Fruit fly (Drosophila melanogaster) whole organism, embryonic: ENCODE data around the gene Tep4.
A peak's percentile ranks its signal among the peaks of the same experiment; 100 is the strongest.

Source experiments
- Aef1 ChIP-seq: fragments of 200-800 bp; sonication (Bioruptor generic); IDR thresholded peaks from 3 replicates; pipeline ENCODE4 v1.3.6; 2022; ENCODE audit warnings: missing biosample characterization, missing genetic modification characterization
- CG10959 ChIP-seq: fragments of 200-800 bp; sonication (Bioruptor generic); IDR thresholded peaks from 2 replicates; pipeline ENCODE4 v1.3.6; 2022; ENCODE audit warnings: missing biosample characterization, missing genetic modification characterization
- CG11093 ChIP-seq: fragments of 200-800 bp; sonication (Bioruptor generic); IDR thresholded peaks from 3 replicates; pipeline ENCODE4 v1.3.6; 2022; ENCODE audit warnings: missing biosample characterization, missing genetic modification characterization
- CG11504 ChIP-seq: fragments of 200-800 bp; sonication (Bioruptor generic); optimal IDR thresholded peaks from 3 replicates; lab custom pipeline; 2019; ENCODE audit warnings: missing biosample characterization, mild to moderate bottlenecking, missing genetic modification characterization, moderate library complexity
- CG12219 ChIP-seq: fragments of 200-800 bp; sonication (Bioruptor generic); optimal IDR thresholded peaks from 3 replicates; lab custom pipeline; 2018; ENCODE audit warnings: missing biosample characterization, mild to moderate bottlenecking, missing genetic modification characterization
- CG14860 ChIP-seq: fragments of 200-800 bp; sonication (Bioruptor generic); IDR thresholded peaks from 3 replicates; pipeline ENCODE4 v1.3.6; 2022; ENCODE audit warnings: missing biosample characterization, missing genetic modification characterization; ENCODE audit not compliant: partially characterized antibody
- CG17829 ChIP-seq: fragments of 200-800 bp; optimal IDR thresholded peaks from 2 replicates; lab custom pipeline; 2019; ENCODE audit warnings: missing biosample characterization, mild to moderate bottlenecking, missing genetic modification characterization, moderate library complexity
- CG2116 ChIP-seq: fragments of 200-800 bp; sonication (Bioruptor generic); optimal IDR thresholded peaks from 3 replicates; lab custom pipeline; 2018; ENCODE audit warnings: missing biosample characterization, mild to moderate bottlenecking, missing genetic modification characterization
- CG3407 ChIP-seq: fragments of 200-800 bp; sonication (Bioruptor generic); optimal IDR thresholded peaks from 2 replicates; lab custom pipeline; 2018; ENCODE audit warnings: missing biosample characterization, mild to moderate bottlenecking, missing genetic modification characterization
- CG4360 ChIP-seq: fragments of 200-800 bp; sonication (Bioruptor generic); IDR thresholded peaks from 2 replicates; pipeline ENCODE4 v1.3.6; 2022; ENCODE audit warnings: missing biosample characterization, missing genetic modification characterization
- CG6791 ChIP-seq: fragments of 200-800 bp; sonication (Bioruptor generic); IDR thresholded peaks from 3 replicates; pipeline ENCODE4 v1.3.6; 2022; ENCODE audit warnings: missing biosample characterization, missing genetic modification characterization; ENCODE audit not compliant: partially characterized antibody
- CG6813 ChIP-seq: fragments of 200-800 bp; sonication (Bioruptor generic); optimal IDR thresholded peaks from 2 replicates; lab custom pipeline; 2017; ENCODE audit warnings: missing biosample characterization, missing genetic modification characterization, mild to moderate bottlenecking, moderate library complexity, missing genetic modification reagents
- CG7786 ChIP-seq: fragments of 200-800 bp; sonication (Bioruptor generic); optimal IDR thresholded peaks from 2 replicates; lab custom pipeline; 2016; ENCODE audit warnings: missing biosample characterization, missing genetic modification characterization
- CG7928 ChIP-seq: fragments of 200-800 bp; sonication (Bioruptor generic); optimal IDR thresholded peaks from 2 replicates; lab custom pipeline; 2017; ENCODE audit warnings: missing biosample characterization, mild to moderate bottlenecking, missing genetic modification characterization
- CG8388 ChIP-seq: fragments of 200-800 bp; sonication (Bioruptor generic); optimal IDR thresholded peaks from 2 replicates; lab custom pipeline; 2019; ENCODE audit warnings: missing biosample characterization, mild to moderate bottlenecking, missing genetic modification characterization, moderate library complexity
- CTCF ChIP-seq: fragments of 200-800 bp; sonication (Bioruptor generic); optimal IDR thresholded peaks from 2 replicates; lab custom pipeline; 2017; ENCODE audit warnings: missing biosample characterization, mild to moderate bottlenecking, missing genetic modification characterization, moderate library complexity
- Dip3 ChIP-seq: fragments of 200-800 bp; sonication (Bioruptor generic); optimal IDR thresholded peaks from 3 replicates; lab custom pipeline; 2016; ENCODE audit warnings: missing biosample characterization, missing genetic modification characterization
- E2f1 ChIP-seq: fragments of 200-800 bp; sonication (Bioruptor generic); IDR thresholded peaks from 2 replicates; pipeline ENCODE4 v1.3.6; 2022; ENCODE audit warnings: missing biosample characterization, missing genetic modification characterization
- E2f2 ChIP-seq: fragments of 200-800 bp; sonication (Bioruptor generic); IDR thresholded peaks from 2 replicates; pipeline ENCODE4 v1.3.6; 2022; ENCODE audit warnings: missing biosample characterization, missing genetic modification characterization
- Hmx ChIP-seq: fragments of 200-800 bp; sonication (Bioruptor generic); optimal IDR thresholded peaks from 2 replicates; lab custom pipeline; 2016; ENCODE audit warnings: missing biosample characterization, missing genetic modification characterization
- Hsf ChIP-seq: fragments of 200-800 bp; sonication (Bioruptor generic); optimal IDR thresholded peaks from 3 replicates; lab custom pipeline; 2016; ENCODE audit warnings: missing biosample characterization, missing genetic modification characterization
- NFAT ChIP-seq: fragments of 200-800 bp; sonication (Bioruptor generic); IDR thresholded peaks from 2 replicates; pipeline ENCODE4 v1.3.6; 2022; ENCODE audit warnings: missing biosample characterization, missing genetic modification characterization
- Pdp1 ChIP-seq, 2 experiments: fragments of 200-800 bp; sonication (Bioruptor generic); optimal IDR thresholded peaks; 3 replicates each; lab custom pipeline; 2016; ENCODE audit warnings: missing biosample characterization in 2 of 2, missing genetic modification characterization in 2 of 2, mild to moderate bottlenecking in 1 of 2, moderate library complexity in 1 of 2
- Ptx1 ChIP-seq: fragments of 200-800 bp; sonication (Bioruptor generic); IDR thresholded peaks from 2 replicates; pipeline ENCODE4 v1.3.6; 2022; ENCODE audit warnings: missing biosample characterization, missing genetic modification characterization
- Spps ChIP-seq: fragments of 200-800 bp; sonication (Bioruptor generic); optimal IDR thresholded peaks from 2 replicates; lab custom pipeline; 2018; ENCODE audit warnings: missing biosample characterization, mild to moderate bottlenecking, missing genetic modification characterization
- Sry-β ChIP-seq: fragments of 200-800 bp; sonication (Bioruptor generic); optimal IDR thresholded peaks from 2 replicates; lab custom pipeline; 2018; ENCODE audit warnings: missing biosample characterization, mild to moderate bottlenecking, missing genetic modification characterization, moderate library complexity
- ato ChIP-seq: fragments of 200-800 bp; sonication (Bioruptor generic); IDR thresholded peaks from 2 replicates; pipeline ENCODE4 v1.3.6; 2022; ENCODE audit warnings: missing biosample characterization, missing genetic modification characterization; ENCODE audit not compliant: partially characterized antibody
- bab2 ChIP-seq: fragments of 200-800 bp; sonication (Bioruptor generic); optimal IDR thresholded peaks from 2 replicates; lab custom pipeline; 2016; ENCODE audit warnings: missing biosample characterization, missing genetic modification characterization
- bcd ChIP-seq: fragments of 200-800 bp; sonication (Bioruptor generic); optimal IDR thresholded peaks from 2 replicates; lab custom pipeline; 2017; ENCODE audit warnings: missing biosample characterization, mild to moderate bottlenecking, missing genetic modification characterization
- corto ChIP-seq: fragments of 200-800 bp; sonication (Bioruptor generic); optimal IDR thresholded peaks from 2 replicates; lab custom pipeline; 2016; ENCODE audit warnings: missing biosample characterization, mild to moderate bottlenecking, missing genetic modification characterization, moderate library complexity
- dysf ChIP-seq: fragments of 200-800 bp; sonication (Bioruptor generic); IDR thresholded peaks from 3 replicates; pipeline ENCODE4 v1.3.6; 2022; ENCODE audit warnings: missing biosample characterization, missing genetic modification characterization
- ewg ChIP-seq: fragments of 200-800 bp; sonication (Bioruptor generic); optimal IDR thresholded peaks from 3 replicates; lab custom pipeline; 2017; ENCODE audit warnings: mild to moderate bottlenecking, missing biosample characterization, missing genetic modification reagents, missing genetic modification characterization
- fd3F ChIP-seq: fragments of 200-800 bp; sonication (Bioruptor generic); optimal IDR thresholded peaks from 2 replicates; lab custom pipeline; 2018; ENCODE audit warnings: missing biosample characterization, mild to moderate bottlenecking, missing genetic modification characterization, moderate library complexity
- fd64A ChIP-seq: fragments of 200-800 bp; sonication (Bioruptor generic); optimal IDR thresholded peaks from 3 replicates; lab custom pipeline; 2018; ENCODE audit warnings: missing biosample characterization, mild to moderate bottlenecking, missing genetic modification characterization
- h ChIP-seq: fragments of >200 bp; optimal IDR thresholded peaks from 2 replicates; lab custom pipeline; 2017
- insv ChIP-seq, 2 experiments: fragments of 200-800 bp; sonication (Bioruptor generic); optimal IDR thresholded peaks; 3 replicates each; lab custom pipeline; 2016 to 2018; ENCODE audit warnings: missing biosample characterization in 2 of 2, missing genetic modification characterization in 2 of 2
- ken ChIP-seq: fragments of 200-800 bp; sonication (Bioruptor generic); IDR thresholded peaks from 3 replicates; pipeline ENCODE4 v1.3.6; 2022; ENCODE audit warnings: missing biosample characterization, missing genetic modification characterization
- lmd ChIP-seq: fragments of 200-800 bp; sonication (Bioruptor generic); IDR thresholded peaks from 2 replicates; pipeline ENCODE4 v1.3.6; 2022; ENCODE audit warnings: missing biosample characterization, missing genetic modification characterization
- peb ChIP-seq: fragments of 200-800 bp; sonication (Bioruptor generic); IDR thresholded peaks from 2 replicates; pipeline ENCODE4 v1.3.6; 2022; ENCODE audit warnings: missing biosample characterization, missing genetic modification characterization
- ranshi ChIP-seq: fragments of 200-800 bp; sonication (Bioruptor generic); IDR thresholded peaks from 2 replicates; pipeline ENCODE4 v1.3.6; 2022; ENCODE audit warnings: missing biosample characterization, missing genetic modification characterization
- row ChIP-seq: fragments of 200-800 bp; sonication (Bioruptor generic); IDR thresholded peaks from 3 replicates; pipeline ENCODE4 v1.3.6; 2022; ENCODE audit warnings: missing biosample characterization, missing genetic modification characterization
- shn ChIP-seq: fragments of 200-800 bp; sonication (Bioruptor generic); optimal IDR thresholded peaks from 3 replicates; lab custom pipeline; 2016; ENCODE audit warnings: missing biosample characterization, missing genetic modification characterization
- slp2 ChIP-seq: fragments of 200-800 bp; sonication (Bioruptor generic); optimal IDR thresholded peaks from 2 replicates; lab custom pipeline; 2016; ENCODE audit warnings: missing biosample characterization, missing genetic modification characterization
- sug ChIP-seq: fragments of 200-800 bp; optimal IDR thresholded peaks from 2 replicates; lab custom pipeline; 2019; ENCODE audit warnings: missing biosample characterization, mild to moderate bottlenecking, missing genetic modification characterization, moderate library complexity
- tap ChIP-seq: fragments of 200-800 bp; optimal IDR thresholded peaks from 3 replicates; lab custom pipeline; 2019; ENCODE audit warnings: missing biosample characterization, mild to moderate bottlenecking, missing genetic modification characterization, moderate library complexity
- tgo ChIP-seq: fragments of 200-800 bp; sonication (Bioruptor generic); IDR thresholded peaks from 3 replicates; pipeline ENCODE4 v1.3.6; 2022; ENCODE audit warnings: missing biosample characterization, missing genetic modification characterization
- trh ChIP-seq: fragments of 200-800 bp; sonication (Bioruptor generic); optimal IDR thresholded peaks from 2 replicates; lab custom pipeline; 2016; ENCODE audit warnings: missing biosample characterization, missing genetic modification characterization
- usp ChIP-seq: fragments of >200 bp; optimal IDR thresholded peaks from 2 replicates; lab custom pipeline; 2017; ENCODE audit warnings: missing biosample characterization, missing genetic modification characterization
- wek ChIP-seq: fragments of 200-800 bp; sonication (Bioruptor generic); optimal IDR thresholded peaks from 3 replicates; lab custom pipeline; 2018; ENCODE audit warnings: missing biosample characterization, mild to moderate bottlenecking, missing genetic modification characterization, moderate library complexity
- zfh1 ChIP-seq: fragments of 200-800 bp; sonication (Bioruptor generic); IDR thresholded peaks from 3 replicates; pipeline ENCODE4 v1.3.6; 2022; ENCODE audit warnings: missing biosample characterization, missing genetic modification characterization

Tep4 gene

dm6 chr2L:19572496-19573317 is 24.4 kb downstream of the Tep4 start (continued):
- TF ChIP-seq CG14860 (GFP tag; lab: Robert Waterston, UW) (no peak), NFAT (GFP tag; lab: Robert Waterston, UW) (no peak), CG4360 (peak; percentile 94), slp2 (peak; percentile 26), ewg (GFP tag; lab: Kevin White, UChicago) (no peak), sug (tag; lab: Kevin White, UChicago) (peak; percentile 45), CG6791 (no peak), corto (GFP tag; lab: Kevin White, UChicago) (peak; percentile 89), bcd (peak; percentile 63), CTCF (GFP tag; lab: Kevin White, UChicago) (no peak), Aef1 (peak; percentile 65), tap (tag; lab: Kevin White, UChicago) (peak; percentile 43), CG8388 (GFP tag; lab: Kevin White, UChicago) (peak; percentile 53), bab2 (GFP tag; lab: Kevin White, UChicago) (peak; percentile 12), h (lab: Kevin White, UChicago) (no peak), CG7928 (GFP tag; lab: Kevin White, UChicago) (peak; percentile 23), CG11504 (tag; lab: Kevin White, UChicago) (peak; percentile 80), peb (GFP tag; lab: Robert Waterston, UW) (no peak), CG2116 (GFP tag; lab: Kevin White, UChicago) (peak; percentile 16), CG12219 (GFP tag; lab: Kevin White, UChicago) (peak; percentile 53), Spps (tag; lab: Kevin White, UChicago) (peak; percentile 44), CG6813 (GFP tag; lab: Kevin White, UChicago) (peak; percentile 20), trh (no peak), E2f1 (GFP tag; lab: Robert Waterston, UW) (peak; percentile 41; the same call in 1 of the 2 replicates), tgo (GFP tag; lab: Robert Waterston, UW) (peak; percentile 62; the same call in 2 of the 3 replicates), E2f2 (GFP tag; lab: Robert Waterston, UW) (no peak), wek (GFP tag; lab: Kevin White, UChicago) (no peak), zfh1 (peak; percentile 64; the same call in 2 of the 3 replicates), lmd (GFP tag; lab: Robert Waterston, UW) (peak; percentile 52), Dip3 (peak; percentile 60), Pdp1 (GFP tag; optimal IDR thresholded peaks at IDR 0.05; lab: Kevin White, UChicago) (peak; percentile 58 to 72), Sry-β (peak; percentile 6), insv (GFP tag; optimal IDR thresholded peaks at IDR 0.05; lab: Kevin White, UChicago) (peak in 1 of 2 experiments; percentile 13), usp (GFP tag; lab: Kevin White, UChicago) (no peak), fd3F (GFP tag; lab: Kevin White, UChicago) (peak; percentile 56), CG10959 (no peak), Ptx1 (GFP tag; lab: Robert Waterston, UW) (peak; percentile 72), CG11093 (no peak), CG17829 (peak; percentile 65), CG3407 (GFP tag; lab: Kevin White, UChicago) (peak; percentile 30), CG7786 (peak; percentile 54), ken (GFP tag; lab: Robert Waterston, UW) (peak; percentile 28; the same call in 1 of the 3 replicates), dysf (GFP tag; lab: Robert Waterston, UW) (peak; percentile 75), row (peak; percentile 96), ato (no peak), Hmx (peak; percentile 23), Hsf (GFP tag; lab: Kevin White, UChicago) (peak; percentile 66), shn (peak; percentile 26), ranshi (GFP tag; lab: Robert Waterston, UW) (peak; percentile 68), fd64A (GFP tag; lab: Kevin White, UChicago) (no peak)
